Worm (Caenorhabditis elegans) whole organism, young adult: ENCODE data around the gene mob-3.

Experiments
- C17E4.6 ChIP-seq: fragments of 200-800 bp; sonication (Bioruptor generic); IDR thresholded peaks from 2 replicates; pipeline ENCODE4 v1.3.6; 2022; ENCODE audit warnings: missing genetic modification reagents, missing genetic modification characterization, missing compliant biosample characterization
- F22D6.2 ChIP-seq: sonication (generic microtip); optimal IDR thresholded peaks from 2 replicates; lab custom pipeline; 2016; ENCODE audit warnings: mild to moderate bottlenecking, missing genetic modification characterization, missing compliant biosample characterization
- F33H1.4 ChIP-seq: fragments of 200-800 bp; sonication (Bioruptor generic); IDR thresholded peaks from 2 replicates; pipeline ENCODE4 v1.3.6; 2022; ENCODE audit warnings: missing genetic modification reagents, missing genetic modification characterization, missing compliant biosample characterization
- F37B4.10 ChIP-seq: fragments of 200-800 bp; sonication (Bioruptor generic); IDR thresholded peaks from 2 replicates; pipeline ENCODE4 v1.3.6; 2022; ENCODE audit warnings: missing genetic modification characterization, missing compliant biosample characterization
- F55B11.4 ChIP-seq: sonication (generic microtip); optimal IDR thresholded peaks from 2 replicates; lab custom pipeline; 2016; ENCODE audit warnings: missing compliant biosample characterization, missing genetic modification characterization, borderline replicate concordance; ENCODE audit not compliant: insufficient read depth
- F57C9.4 ChIP-seq: sonication (generic microtip); optimal IDR thresholded peaks from 2 replicates; lab custom pipeline; 2017; ENCODE audit warnings: mild to moderate bottlenecking, missing genetic modification characterization, missing compliant biosample characterization
- T07F8.4 ChIP-seq: sonication (generic microtip); optimal IDR thresholded peaks from 2 replicates; lab custom pipeline; 2016; ENCODE audit warnings: mild to moderate bottlenecking, missing genetic modification characterization, moderate library complexity, missing compliant biosample characterization
- aptf-2 ChIP-seq: fragments of 200-800 bp; sonication (Bioruptor generic); conservative IDR thresholded peaks from 2 replicates; pipeline ENCODE4 v1.3.6; 2022; ENCODE audit warnings: missing genetic modification reagents, missing genetic modification characterization, missing compliant biosample characterization
- aptf-3 ChIP-seq: fragments of 200-800 bp; sonication (Bioruptor generic); IDR thresholded peaks from 2 replicates; pipeline ENCODE4 v1.3.6; 2022; ENCODE audit warnings: missing genetic modification characterization, missing compliant biosample characterization
- atf-7 ChIP-seq: sonication (generic microtip); optimal IDR thresholded peaks from 2 replicates; lab custom pipeline; 2017; ENCODE audit warnings: mild to moderate bottlenecking, missing genetic modification characterization, missing compliant biosample characterization
- cebp-2 ChIP-seq: fragments of 200-800 bp; sonication (Bioruptor generic); IDR thresholded peaks from 2 replicates; pipeline ENCODE4 v1.3.6; 2022; ENCODE audit warnings: missing genetic modification characterization, missing compliant biosample characterization
- ceh-79 ChIP-seq: sonication (generic microtip); optimal IDR thresholded peaks from 2 replicates; lab custom pipeline; 2017; ENCODE audit warnings: mild to moderate bottlenecking, missing genetic modification characterization, missing compliant biosample characterization
- ceh-91 ChIP-seq: fragments of 200-800 bp; sonication (Bioruptor generic); IDR thresholded peaks from 2 replicates; pipeline ENCODE4 v1.3.6; 2022; ENCODE audit warnings: missing genetic modification reagents, missing genetic modification characterization, missing compliant biosample characterization
- die-1 ChIP-seq: sonication (generic microtip); optimal IDR thresholded peaks from 2 replicates; lab custom pipeline; 2016; ENCODE audit warnings: missing genotype, mild to moderate bottlenecking, missing genetic modification characterization, missing compliant biosample characterization
- dpff-1 ChIP-seq: sonication (generic microtip); optimal IDR thresholded peaks from 2 replicates; lab custom pipeline; 2017; ENCODE audit warnings: mild to moderate bottlenecking, missing genetic modification characterization, missing compliant biosample characterization
- egl-44 ChIP-seq: fragments of 200-800 bp; sonication (Bioruptor generic); IDR thresholded peaks from 2 replicates; pipeline ENCODE4 v1.3.6; 2022; ENCODE audit warnings: missing genetic modification reagents, missing genetic modification characterization, missing compliant biosample characterization
- ekl-4 ChIP-seq: fragments of 200-800 bp; sonication (Bioruptor generic); IDR thresholded peaks from 2 replicates; pipeline ENCODE4 v1.3.6; 2022; ENCODE audit warnings: missing genetic modification reagents, missing genetic modification characterization, missing compliant biosample characterization
- gei-17 ChIP-seq: fragments of 200-800 bp; sonication (Bioruptor generic); optimal IDR thresholded peaks from 2 replicates; lab custom pipeline; 2018; ENCODE audit warnings: mild to moderate bottlenecking, missing genetic modification characterization, missing compliant biosample characterization
- hlh-12 ChIP-seq: sonication (generic microtip); optimal IDR thresholded peaks from 2 replicates; lab custom pipeline; 2016; ENCODE audit warnings: missing genetic modification characterization, missing compliant biosample characterization
- hlh-26 ChIP-seq: fragments of 200-800 bp; sonication (Bioruptor generic); conservative IDR thresholded peaks from 2 replicates; pipeline ENCODE4 v1.3.6; 2022; ENCODE audit warnings: missing genetic modification reagents, missing genetic modification characterization, missing compliant biosample characterization
- hmg-1.2 ChIP-seq: fragments of 200-800 bp; sonication (Bioruptor generic); IDR thresholded peaks from 2 replicates; pipeline ENCODE4 v1.3.6; 2022; ENCODE audit warnings: missing genetic modification reagents, missing genetic modification characterization, missing compliant biosample characterization
- let-607 ChIP-seq, 2 experiments: fragments of 200-800 bp in 1 of 2; sonication (Bioruptor generic) in 1 of 2; sonication (generic microtip) in 1 of 2; optimal IDR thresholded peaks; 2 replicates each; lab custom pipeline; 2016 to 2018; ENCODE audit warnings: mild to moderate bottlenecking in 2 of 2, missing compliant biosample characterization in 2 of 2, missing genetic modification characterization in 2 of 2, moderate library complexity in 2 of 2, missing genotype in 1 of 2
- lir-1 ChIP-seq: fragments of 200-800 bp; sonication (Bioruptor generic); conservative IDR thresholded peaks from 2 replicates; pipeline ENCODE4 v1.3.6; 2022; ENCODE audit warnings: missing genetic modification reagents, missing genetic modification characterization, missing compliant biosample characterization
- lsl-1 ChIP-seq: fragments of 200-800 bp; sonication (Bioruptor generic); optimal IDR thresholded peaks from 2 replicates; lab custom pipeline; 2018; ENCODE audit warnings: mild to moderate bottlenecking, missing genetic modification characterization, moderate library complexity, missing compliant biosample characterization
- madf-3 ChIP-seq: fragments of 200-800 bp; sonication (Bioruptor generic); IDR thresholded peaks from 2 replicates; pipeline ENCODE4 v1.3.6; 2022; ENCODE audit warnings: missing genetic modification reagents, missing genetic modification characterization, missing compliant biosample characterization
- mcd-1 ChIP-seq: fragments of 200-800 bp; sonication (Bioruptor generic); IDR thresholded peaks from 2 replicates; pipeline ENCODE4 v1.3.6; 2022; ENCODE audit warnings: missing genetic modification reagents, missing genetic modification characterization, missing compliant biosample characterization
- mes-4 ChIP-seq: sonication (generic microtip); optimal IDR thresholded peaks from 2 replicates; lab custom pipeline; 2016; ENCODE audit warnings: missing genotype, missing genetic modification characterization, missing compliant biosample characterization
- mxl-1 ChIP-seq: sonication (generic microtip); optimal IDR thresholded peaks from 2 replicates; lab custom pipeline; 2016; ENCODE audit warnings: missing genetic modification characterization, missing compliant biosample characterization
- nhr-90 ChIP-seq: sonication (generic microtip); optimal IDR thresholded peaks from 2 replicates; lab custom pipeline; 2016; ENCODE audit warnings: missing genotype, mild to moderate bottlenecking, missing genetic modification characterization, missing compliant biosample characterization
- repo-1 ChIP-seq: sonication (generic microtip); optimal IDR thresholded peaks from 2 replicates; lab custom pipeline; 2017; ENCODE audit warnings: mild to moderate bottlenecking, missing genetic modification characterization, missing compliant biosample characterization
- sdz-38 ChIP-seq: sonication (generic microtip); optimal IDR thresholded peaks from 2 replicates; lab custom pipeline; 2016; ENCODE audit warnings: missing genotype, missing genetic modification characterization, missing compliant biosample characterization
- sea-2 ChIP-seq: fragments of 200-800 bp; sonication (Bioruptor generic); IDR thresholded peaks from 2 replicates; pipeline ENCODE4 v1.3.6; 2022; ENCODE audit warnings: missing genetic modification characterization, missing compliant biosample characterization
- snpc-1.3 ChIP-seq: sonication (generic microtip); optimal IDR thresholded peaks from 2 replicates; lab custom pipeline; 2017; ENCODE audit warnings: missing genetic modification characterization, mild to moderate bottlenecking, missing compliant biosample characterization, antibody characterized with exemption, moderate library complexity, missing genotype, missing genetic modification reagents; ENCODE audit not compliant: insufficient read depth
- somi-1 ChIP-seq: fragments of 200-800 bp; sonication (Bioruptor generic); optimal IDR thresholded peaks from 2 replicates; lab custom pipeline; 2018; ENCODE audit warnings: mild to moderate bottlenecking, missing genetic modification characterization, missing compliant biosample characterization
- tlf-1 ChIP-seq: fragments of 200-800 bp; sonication (Bioruptor generic); optimal IDR thresholded peaks from 2 replicates; lab custom pipeline; 2018; ENCODE audit warnings: mild to moderate bottlenecking, missing genetic modification characterization, missing compliant biosample characterization
- ztf-6 ChIP-seq: fragments of 200-800 bp; sonication (Bioruptor generic); IDR thresholded peaks from 2 replicates; pipeline ENCODE4 v1.3.6; 2022; ENCODE audit warnings: missing genetic modification reagents, missing genetic modification characterization, missing compliant biosample characterization

The mob-3 gene

ce11 chrIV:7414163-7414562 is 25.4 kb upstream of the mob-3 start:
- TF ChIP-seq ceh-91 (GFP tag; lab: Robert Waterston, UW) (no peak), T07F8.4 (tag; lab: Kevin White, UChicago) (no peak)

- TF ChIP-seq mxl-1 (tag; lab: Kevin White, UChicago) (no peak), ekl-4 (GFP tag; lab: Robert Waterston, UW) (no peak), hlh-12 (tag; lab: Kevin White, UChicago) (no peak), atf-7 (tag; lab: Kevin White, UChicago) (no peak), somi-1 (no peak), C17E4.6 (no peak)
- TF ChIP-seq, all 124 proteins: peak for 0
Measured at ce11 chrIV:7413573-7413972, 24.8 kb upstream of the mob-3 start.

- TF ChIP-seq sea-2 (no peak), atf-7 (tag; lab: Kevin White, UChicago) (no peak), die-1 (no peak), egl-44 (GFP tag; lab: Robert Waterston, UW) (no peak), dpff-1 (tag; lab: Kevin White, UChicago) (no peak), ceh-79 (no peak), F55B11.4 (no peak), lsl-1 (GFP tag; lab: Kevin White, UChicago) (no peak), hmg-1.2 (no peak), snpc-1.3 (no peak), F22D6.2 (tag; lab: Kevin White, UChicago) (no peak), lir-1 (GFP tag; lab: Robert Waterston, UW) (no peak), mes-4 (tag; lab: Kevin White, UChicago) (no peak), mcd-1 (GFP tag; lab: Robert Waterston, UW) (no peak), aptf-2 (no peak)
Measured at ce11 chrIV:7407301-7407700, 18.6 kb upstream of the mob-3 start.

ce11 chrIV:7406690-7407089 is 17.9 kb upstream of the mob-3 start:
- TF ChIP-seq hlh-26: no peak
- TF ChIP-seq sdz-38 (tag; lab: Kevin White, UChicago): no peak
- TF ChIP-seq cebp-2: no peak
- TF ChIP-seq F33H1.4 (GFP tag; lab: Robert Waterston, UW): no peak
- TF ChIP-seq C17E4.6: no peak
- no peak for TF ChIP-seq mes-4 (tag; lab: Kevin White, UChicago)
- TF ChIP-seq mxl-1 (tag; lab: Kevin White, UChicago): no peak
- no peak for TF ChIP-seq madf-3
- no peak for TF ChIP-seq F57C9.4 (tag; lab: Kevin White, UChicago)
- TF ChIP-seq nhr-90: no peak
- no peak for TF ChIP-seq gei-17 (GFP tag; lab: Kevin White, UChicago)
- no peak for TF ChIP-seq F37B4.10 (GFP tag; lab: Robert Waterston, UW)
- TF ChIP-seq tlf-1 (GFP tag; lab: Kevin White, UChicago): no peak
- TF ChIP-seq let-607 (tag; optimal IDR thresholded peaks at IDR 0.05; lab: Kevin White, UChicago): no peak
- TF ChIP-seq repo-1: no peak
- no peak for TF ChIP-seq ztf-6
- TF ChIP-seq aptf-3 (GFP tag; lab: Robert Waterston, UW): no peak
